Fruit fly (Drosophila melanogaster) whole organism, embryonic: Measurements from ENCODE around the gene CG8112.

Source experiments
- Ada2b ChIP-seq: fragments of 200-800 bp; sonication (Bioruptor generic); IDR thresholded peaks from 2 replicates; pipeline ENCODE4 v1.3.6; 2022; ENCODE audit warnings: missing biosample characterization, missing genetic modification characterization
- Atf3 ChIP-seq: fragments of 200-800 bp; sonication (Bioruptor generic); optimal IDR thresholded peaks from 3 replicates; lab custom pipeline; 2016; ENCODE audit warnings: missing biosample characterization, missing genetic modification characterization
- Awh ChIP-seq: fragments of 200-800 bp; sonication (Bioruptor generic); IDR thresholded peaks from 2 replicates; pipeline ENCODE4, ENCODE4 v1.3.6; 2022; ENCODE audit warnings: missing biosample characterization, missing genetic modification characterization
- CG10267 ChIP-seq: fragments of 200-800 bp; sonication (Bioruptor generic); optimal IDR thresholded peaks from 2 replicates; lab custom pipeline; 2018; ENCODE audit warnings: missing biosample characterization, mild to moderate bottlenecking, missing genetic modification characterization, moderate library complexity
- CG11398 ChIP-seq: fragments of 200-800 bp; sonication (Bioruptor generic); optimal IDR thresholded peaks from 2 replicates; lab custom pipeline; 2016; ENCODE audit warnings: missing biosample characterization, missing genetic modification characterization
- CG11456 ChIP-seq: fragments of 200-800 bp; sonication (Bioruptor generic); IDR thresholded peaks from 3 replicates; pipeline ENCODE4 v1.3.6; 2022; ENCODE audit warnings: missing biosample characterization, missing genetic modification characterization
- CG11695 ChIP-seq: fragments of 200-800 bp; sonication (Bioruptor generic); IDR thresholded peaks from 3 replicates; pipeline ENCODE4 v1.3.6; 2022; ENCODE audit warnings: missing biosample characterization, missing genetic modification characterization
- CG13287 ChIP-seq: fragments of 200-800 bp; sonication (Bioruptor generic); IDR thresholded peaks from 2 replicates; pipeline ENCODE4 v1.3.6; 2022; ENCODE audit warnings: missing biosample characterization, missing genetic modification characterization; ENCODE audit not compliant: partially characterized antibody
- CG13775 ChIP-seq: fragments of 200-800 bp; sonication (Bioruptor generic); optimal IDR thresholded peaks from 3 replicates; lab custom pipeline; 2017; ENCODE audit warnings: missing biosample characterization, mild to moderate bottlenecking, missing genetic modification characterization
- CG14710 ChIP-seq: fragments of 200-800 bp; sonication (Bioruptor generic); optimal IDR thresholded peaks from 3 replicates; lab custom pipeline; 2019; ENCODE audit warnings: missing biosample characterization, mild to moderate bottlenecking, missing genetic modification characterization, moderate library complexity
- CG1602 ChIP-seq: fragments of 200-800 bp; sonication (Bioruptor generic); optimal IDR thresholded peaks from 3 replicates; lab custom pipeline; 2016; ENCODE audit warnings: missing biosample characterization, missing genetic modification characterization
- CG17802 ChIP-seq: fragments of 200-800 bp; sonication (Bioruptor generic); optimal IDR thresholded peaks from 2 replicates; lab custom pipeline; 2018; ENCODE audit warnings: missing biosample characterization, mild to moderate bottlenecking, missing genetic modification characterization, moderate library complexity
- CG18599 ChIP-seq: fragments of 200-800 bp; sonication (Bioruptor generic); optimal IDR thresholded peaks from 3 replicates; lab custom pipeline; 2017; ENCODE audit warnings: missing biosample characterization, missing genetic modification characterization, mild to moderate bottlenecking, moderate library complexity, missing genetic modification reagents
- CG2120 ChIP-seq: fragments of 200-800 bp; sonication (Bioruptor generic); optimal IDR thresholded peaks from 3 replicates; lab custom pipeline; 2016; ENCODE audit warnings: missing biosample characterization, missing genetic modification characterization
- CG2202 ChIP-seq: fragments of 200-800 bp; sonication (Bioruptor generic); optimal IDR thresholded peaks from 2 replicates; lab custom pipeline; 2018; ENCODE audit warnings: missing biosample characterization, mild to moderate bottlenecking, missing genetic modification characterization
- CG2712 ChIP-seq: fragments of 200-800 bp; optimal IDR thresholded peaks from 3 replicates; lab custom pipeline; 2019; ENCODE audit warnings: missing biosample characterization, mild to moderate bottlenecking, missing genetic modification characterization, moderate library complexity
- CG3065 ChIP-seq: fragments of 200-800 bp; sonication (Bioruptor generic); optimal IDR thresholded peaks from 2 replicates; lab custom pipeline; 2016; ENCODE audit warnings: missing biosample characterization, missing genetic modification characterization
- CG3281 ChIP-seq: fragments of 200-800 bp; sonication (Bioruptor generic); optimal IDR thresholded peaks from 3 replicates; lab custom pipeline; 2017; ENCODE audit warnings: missing biosample characterization, mild to moderate bottlenecking, missing genetic modification characterization
- CG3995 ChIP-seq: fragments of 200-800 bp; sonication (Bioruptor generic); optimal IDR thresholded peaks from 3 replicates; lab custom pipeline; 2016; ENCODE audit warnings: missing biosample characterization, missing genetic modification characterization
- CG4328 ChIP-seq: fragments of 200-800 bp; sonication (Bioruptor generic); optimal IDR thresholded peaks from 3 replicates; lab custom pipeline; 2017; ENCODE audit warnings: missing biosample characterization, missing genetic modification reagents, missing genetic modification characterization
- CG43689 ChIP-seq: fragments of 200-800 bp; sonication (Bioruptor generic); IDR thresholded peaks from 2 replicates; pipeline ENCODE4 v1.3.6; 2022; ENCODE audit warnings: missing biosample characterization, missing genetic modification characterization
- CG4617 ChIP-seq: fragments of 200-800 bp; sonication (Bioruptor generic); optimal IDR thresholded peaks from 3 replicates; lab custom pipeline; 2016; ENCODE audit warnings: missing biosample characterization, missing genetic modification characterization, borderline replicate concordance
- CG4707 ChIP-seq: fragments of 200-800 bp; sonication (Bioruptor generic); optimal IDR thresholded peaks from 2 replicates; lab custom pipeline; 2018; ENCODE audit warnings: missing biosample characterization, mild to moderate bottlenecking, missing genetic modification characterization, moderate library complexity
- CG6765 ChIP-seq: fragments of 200-800 bp; sonication (Bioruptor generic); optimal IDR thresholded peaks from 3 replicates; lab custom pipeline; 2017; ENCODE audit warnings: missing biosample characterization, mild to moderate bottlenecking, missing genetic modification characterization
- CG6854 ChIP-seq: fragments of 200-800 bp; sonication (Bioruptor generic); optimal IDR thresholded peaks from 3 replicates; lab custom pipeline; 2017; ENCODE audit warnings: missing biosample characterization, mild to moderate bottlenecking, missing genetic modification characterization
- CG7987 ChIP-seq: fragments of 200-800 bp; sonication (Bioruptor generic); optimal IDR thresholded peaks from 2 replicates; lab custom pipeline; 2018; ENCODE audit warnings: missing biosample characterization, mild to moderate bottlenecking, missing genetic modification characterization, moderate library complexity
- CG8478 ChIP-seq: fragments of >200 bp; optimal IDR thresholded peaks from 2 replicates; lab custom pipeline; 2018
- Doc2 ChIP-seq: fragments of 200-800 bp; sonication (Bioruptor generic); IDR thresholded peaks from 2 replicates; pipeline ENCODE4 v1.3.6; 2022; ENCODE audit warnings: missing biosample characterization, missing genetic modification characterization
- HLH54F ChIP-seq: fragments of 200-800 bp; sonication (Bioruptor generic); optimal IDR thresholded peaks from 3 replicates; lab custom pipeline; 2016; ENCODE audit warnings: missing biosample characterization, missing genetic modification characterization
- Hey ChIP-seq: fragments of 200-800 bp; sonication (Bioruptor generic); optimal IDR thresholded peaks from 3 replicates; lab custom pipeline; 2018; ENCODE audit warnings: missing biosample characterization, mild to moderate bottlenecking, missing genetic modification characterization
- HmgD ChIP-seq: fragments of 200-800 bp; sonication (Bioruptor generic); optimal IDR thresholded peaks from 3 replicates; lab custom pipeline; 2016; ENCODE audit warnings: missing biosample characterization, missing genetic modification characterization
- Max ChIP-seq: fragments of 200-800 bp; sonication (Bioruptor generic); optimal IDR thresholded peaks from 2 replicates; lab custom pipeline; 2016; ENCODE audit warnings: missing biosample characterization, mild to moderate bottlenecking, missing genetic modification characterization
- Ravus ChIP-seq: fragments of 200-800 bp; sonication (Bioruptor generic); IDR thresholded peaks from 2 replicates; pipeline ENCODE4 v1.3.6; 2022; ENCODE audit warnings: missing biosample characterization, missing genetic modification characterization
- ase ChIP-seq: fragments of 200-800 bp; sonication (Bioruptor generic); IDR thresholded peaks from 3 replicates; pipeline ENCODE4 v1.3.6; 2022; ENCODE audit warnings: missing biosample characterization, missing genetic modification characterization
- bowl ChIP-seq: fragments of 200-800 bp; sonication (Bioruptor generic); IDR thresholded peaks from 2 replicates; pipeline ENCODE4 v1.3.6; 2022; ENCODE audit warnings: missing biosample characterization, missing genetic modification characterization
- croc ChIP-seq: fragments of 200-800 bp; sonication (Bioruptor generic); conservative IDR thresholded peaks from 3 replicates; pipeline ENCODE4 v1.3.6; 2022; ENCODE audit warnings: missing biosample characterization, missing genetic modification characterization
- dm ChIP-seq: fragments of 200-800 bp; sonication (Bioruptor generic); optimal IDR thresholded peaks from 3 replicates; lab custom pipeline; 2016; ENCODE audit warnings: missing biosample characterization, missing genetic modification characterization
- en ChIP-seq: fragments of 200-800 bp; sonication (Bioruptor generic); optimal IDR thresholded peaks from 2 replicates; lab custom pipeline; 2016; ENCODE audit warnings: missing biosample characterization, missing genetic modification characterization
- fd102C ChIP-seq: fragments of 200-800 bp; sonication (Bioruptor generic); optimal IDR thresholded peaks from 2 replicates; lab custom pipeline; 2018; ENCODE audit warnings: missing biosample characterization, mild to moderate bottlenecking, missing genetic modification characterization, moderate library complexity
- ftz-f1 ChIP-seq: fragments of 200-800 bp; sonication (Bioruptor generic); optimal IDR thresholded peaks from 2 replicates; lab custom pipeline; 2016; ENCODE audit warnings: missing biosample characterization, missing genetic modification characterization
- grn ChIP-seq: fragments of 200-800 bp; sonication (Bioruptor generic); optimal IDR thresholded peaks from 3 replicates; lab custom pipeline; 2017; ENCODE audit warnings: missing biosample characterization, missing genetic modification characterization
- gsb-n ChIP-seq: fragments of 200-800 bp; sonication (Bioruptor generic); optimal IDR thresholded peaks from 3 replicates; lab custom pipeline; 2018; ENCODE audit warnings: missing biosample characterization, mild to moderate bottlenecking, missing genetic modification characterization
- inv ChIP-seq: fragments of 200-800 bp; sonication (Bioruptor generic); IDR thresholded peaks from 2 replicates; pipeline ENCODE4 v1.3.6; 2022; ENCODE audit warnings: missing biosample characterization, missing genetic modification characterization; ENCODE audit not compliant: partially characterized antibody
- lov ChIP-seq, 2 experiments: fragments of 200-800 bp in 1 of 2; fragments of >200 bp in 1 of 2; sonication (Bioruptor generic) in 1 of 2; IDR thresholded peaks in 1 of 2; optimal IDR thresholded peaks in 1 of 2; 2 replicates in 1 of 2; 3 replicates in 1 of 2; pipeline versions ENCODE4 v1.3.6 to Lab custom; 2017 to 2022; ENCODE audit warnings: missing biosample characterization in 1 of 2, missing genetic modification characterization in 1 of 2
- pfk ChIP-seq: fragments of 200-800 bp; sonication (Bioruptor generic); optimal IDR thresholded peaks from 2 replicates; lab custom pipeline; 2018; ENCODE audit warnings: missing biosample characterization, mild to moderate bottlenecking, missing genetic modification characterization, moderate library complexity
- pita ChIP-seq: fragments of 200-800 bp; sonication (Bioruptor generic); optimal IDR thresholded peaks from 2 replicates; lab custom pipeline; 2017; ENCODE audit warnings: missing biosample characterization, mild to moderate bottlenecking, missing genetic modification characterization
- pros ChIP-seq: fragments of 200-800 bp; sonication (Bioruptor generic); optimal IDR thresholded peaks from 3 replicates; lab custom pipeline; 2019; ENCODE audit warnings: missing biosample characterization, mild to moderate bottlenecking, missing genetic modification characterization, moderate library complexity
- pum ChIP-seq: fragments of 200-800 bp; sonication (Bioruptor generic); optimal IDR thresholded peaks from 2 replicates; lab custom pipeline; 2016; ENCODE audit warnings: missing biosample characterization, missing genetic modification characterization
- run ChIP-seq: fragments of 200-800 bp; sonication (Bioruptor generic); optimal IDR thresholded peaks from 3 replicates; lab custom pipeline; 2018; ENCODE audit warnings: missing biosample characterization, mild to moderate bottlenecking, missing genetic modification characterization
- slou ChIP-seq: fragments of 200-800 bp; sonication (Bioruptor generic); optimal IDR thresholded peaks from 3 replicates; lab custom pipeline; 2016; ENCODE audit warnings: missing biosample characterization, missing genetic modification characterization
- ttk ChIP-seq: fragments of 200-800 bp; sonication (Bioruptor generic); IDR thresholded peaks from 2 replicates; pipeline ENCODE4 v2.1.2; 2022; ENCODE audit warnings: missing biosample characterization, missing genetic modification characterization
- zf30C ChIP-seq: fragments of 200-800 bp; sonication (Bioruptor generic); optimal IDR thresholded peaks from 3 replicates; lab custom pipeline; 2018; ENCODE audit warnings: missing biosample characterization, mild to moderate bottlenecking, missing genetic modification characterization

Gene CG8112

DNA sequence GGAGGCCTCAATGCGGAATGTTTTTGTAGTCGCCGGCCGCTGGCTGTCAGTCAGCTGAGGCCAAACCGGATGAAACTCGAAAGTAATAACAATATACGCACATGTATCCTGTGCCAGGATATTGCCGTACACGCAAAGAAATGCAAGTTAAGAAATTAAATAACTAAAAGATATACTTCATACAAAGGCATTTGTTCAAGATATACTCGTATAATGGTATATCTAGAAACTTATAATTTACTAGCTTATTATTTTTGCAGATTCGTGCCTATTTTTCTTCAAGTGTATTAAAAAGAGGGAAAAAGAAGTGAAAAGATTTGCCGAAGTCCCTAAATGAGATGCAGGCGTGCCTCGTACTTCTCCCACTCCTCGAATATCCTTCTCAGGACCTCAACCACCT is 29.5 kb upstream of the CG8112 start (continued):
- TF ChIP-seq CG14710 (tag; lab: Kevin White, UChicago) (peak; percentile 5), pfk (GFP tag; lab: Kevin White, UChicago) (no peak), Ada2b (GFP tag; lab: Robert Waterston, UW) (no peak), Awh (GFP tag; lab: Robert Waterston, UW) (no peak), HmgD (no peak), croc (no peak), CG4707 (no peak), Ravus (GFP tag; lab: Robert Waterston, UW) (no peak), inv (GFP tag; lab: Robert Waterston, UW) (no peak), CG4617 (GFP tag; lab: Kevin White, UChicago) (no peak), Atf3 (GFP tag; lab: Kevin White, UChicago) (no peak), ttk (GFP tag; lab: Robert Waterston, UW) (no peak), grn (GFP tag; lab: Kevin White, UChicago) (no peak), pros (GFP tag; lab: Kevin White, UChicago) (no peak), Max (GFP tag; lab: Kevin White, UChicago) (no peak), fd102C (GFP tag; lab: Kevin White, UChicago) (peak; percentile 79), CG7987 (GFP tag; lab: Kevin White, UChicago) (no peak), run (tag; lab: Kevin White, UChicago) (no peak), pita (no peak), CG4328 (GFP tag; lab: Kevin White, UChicago) (no peak), CG2120 (GFP tag; lab: Kevin White, UChicago) (no peak), dm (GFP tag; lab: Kevin White, UChicago) (no peak), CG13287 (GFP tag; lab: Robert Waterston, UW) (no peak), en (no peak), Hey (tag; lab: Kevin White, UChicago) (no peak), CG6765 (GFP tag; lab: Kevin White, UChicago) (no peak), CG11695 (no peak), CG2202 (no peak), zf30C (peak; percentile 65), pum (GFP tag; lab: Kevin White, UChicago) (no peak), gsb-n (tag; lab: Kevin White, UChicago) (no peak), CG11398 (GFP tag; lab: Kevin White, UChicago) (no peak), CG10267 (tag; lab: Kevin White, UChicago) (peak; percentile 3), CG18599 (no peak), CG3995 (GFP tag; lab: Kevin White, UChicago) (no peak), ase (no peak), ftz-f1 (GFP tag; lab: Kevin White, UChicago) (no peak), CG3065 (no peak), Doc2 (GFP tag; lab: Robert Waterston, UW) (no peak), CG43689 (GFP tag; lab: Robert Waterston, UW) (no peak), slou (GFP tag; lab: Kevin White, UChicago) (no peak), bowl (GFP tag; lab: Robert Waterston, UW) (no peak), CG2712 (tag; lab: Kevin White, UChicago) (no peak), CG6854 (GFP tag; lab: Kevin White, UChicago) (no peak), CG8478 (lab: Kevin White, UChicago) (no peak), HLH54F (GFP tag; lab: Kevin White, UChicago) (no peak), CG3281 (GFP tag; lab: Kevin White, UChicago) (no peak), CG17802 (tag; lab: Kevin White, UChicago) (no peak), lov (optimal IDR thresholded peaks at IDR 0.05; lab: Kevin White, UChicago) (no peak), lov (GFP tag; IDR thresholded peaks at IDR 0.05; lab: Robert Waterston, UW) (no peak), CG1602 (GFP tag; lab: Kevin White, UChicago) (no peak), CG13775 (GFP tag; lab: Kevin White, UChicago) (peak; percentile 4), CG11456 (GFP tag; lab: Robert Waterston, UW) (no peak)
